Worm (Caenorhabditis elegans) whole organism, late embryonic: ENCODE results near the gene M03C11.9.

Source experiments
- C38D4.7 ChIP-seq: fragments of 200-800 bp; sonication (Bioruptor generic); optimal IDR thresholded peaks from 2 replicates; lab custom pipeline; 2018; ENCODE audit warnings: mild to moderate bottlenecking, missing genetic modification characterization, moderate library complexity, missing compliant biosample characterization
- F13H6.1 ChIP-seq: sonication (generic microtip); optimal IDR thresholded peaks from 2 replicates; lab custom pipeline; 2016; ENCODE audit warnings: missing genetic modification characterization, missing compliant biosample characterization
- K09A11.1 ChIP-seq: sonication (generic microtip); optimal IDR thresholded peaks from 2 replicates; lab custom pipeline; 2017; ENCODE audit warnings: antibody characterized with exemption, mild to moderate bottlenecking, missing genetic modification characterization, missing compliant biosample characterization; ENCODE audit not compliant: insufficient read depth
- Y22D7AL.16 ChIP-seq: sonication (generic microtip); optimal IDR thresholded peaks from 2 replicates; lab custom pipeline; 2016; ENCODE audit warnings: missing genetic modification characterization, missing compliant biosample characterization
- ama-1 ChIP-seq: fragments of 150-350 bp; optimal IDR thresholded peaks from 2 replicates; lab custom pipeline; 2014
- ceh-2 ChIP-seq: sonication (generic microtip); optimal IDR thresholded peaks from 2 replicates; lab custom pipeline; 2016; ENCODE audit warnings: missing genotype, missing genetic modification characterization, missing compliant biosample characterization
- ceh-22 ChIP-seq: sonication (generic microtip); optimal IDR thresholded peaks from 2 replicates; lab custom pipeline; 2017; ENCODE audit warnings: missing biosample characterization, missing genetic modification characterization
- ceh-45 ChIP-seq: fragments of 200-800 bp; sonication (Bioruptor generic); IDR thresholded peaks from 2 replicates; pipeline ENCODE4 v1.3.6; 2022; ENCODE audit warnings: missing genetic modification reagents, missing genetic modification characterization, missing compliant biosample characterization
- ceh-48 ChIP-seq: sonication (generic microtip); optimal IDR thresholded peaks from 2 replicates; lab custom pipeline; 2016; ENCODE audit warnings: missing genetic modification characterization, inconsistent platforms, missing compliant biosample characterization
- ceh-6 ChIP-seq: fragments of 200-800 bp; sonication (Bioruptor generic); optimal IDR thresholded peaks from 2 replicates; lab custom pipeline; 2018; ENCODE audit warnings: mild to moderate bottlenecking, missing genetic modification characterization, missing compliant biosample characterization
- ceh-9 ChIP-seq: sonication (generic microtip); optimal IDR thresholded peaks from 2 replicates; lab custom pipeline; 2016; ENCODE audit warnings: mild to moderate bottlenecking, missing genetic modification characterization, inconsistent platforms, missing compliant biosample characterization
- dve-1 ChIP-seq: sonication (generic microtip); optimal IDR thresholded peaks from 2 replicates; lab custom pipeline; 2017; ENCODE audit warnings: antibody characterized with exemption, mild to moderate bottlenecking, missing genetic modification characterization, missing compliant biosample characterization
- elt-2 ChIP-seq: sonication (generic microtip); optimal IDR thresholded peaks from 2 replicates; lab custom pipeline; 2016; ENCODE audit warnings: missing genetic modification reagents, missing genetic modification characterization, missing compliant biosample characterization
- elt-4 ChIP-seq: sonication (generic microtip); optimal IDR thresholded peaks from 2 replicates; lab custom pipeline; 2016; ENCODE audit warnings: missing genetic modification characterization, missing compliant biosample characterization
- ets-4 ChIP-seq: sonication (generic microtip); optimal IDR thresholded peaks from 2 replicates; lab custom pipeline; 2016; ENCODE audit warnings: missing genetic modification characterization, missing compliant biosample characterization
- eyg-1 ChIP-seq: sonication (generic microtip); optimal IDR thresholded peaks from 2 replicates; lab custom pipeline; 2016; ENCODE audit warnings: missing genotype, missing genetic modification characterization, missing compliant biosample characterization
- fax-1 ChIP-seq: sonication (generic microtip); optimal IDR thresholded peaks from 2 replicates; lab custom pipeline; 2016; ENCODE audit warnings: missing genotype, missing genetic modification characterization, missing compliant biosample characterization
- fkh-6 ChIP-seq: sonication (generic microtip); optimal IDR thresholded peaks from 2 replicates; lab custom pipeline; 2016; ENCODE audit warnings: missing genetic modification characterization, missing compliant biosample characterization
- hlh-13 ChIP-seq: fragments of 200-800 bp; sonication (Bioruptor generic); optimal IDR thresholded peaks from 2 replicates; lab custom pipeline; 2018; ENCODE audit warnings: mild to moderate bottlenecking, missing genetic modification characterization, missing compliant biosample characterization
- hlh-30 ChIP-seq: sonication (generic microtip); optimal IDR thresholded peaks from 2 replicates; lab custom pipeline; 2017; ENCODE audit warnings: antibody characterized with exemption, missing genetic modification characterization, missing compliant biosample characterization; ENCODE audit not compliant: insufficient read depth
- hlh-8 ChIP-seq: sonication (generic microtip); optimal IDR thresholded peaks from 2 replicates; lab custom pipeline; 2016; ENCODE audit warnings: missing genotype, missing genetic modification characterization, missing compliant biosample characterization
- lin-11 ChIP-seq: fragments of 200-800 bp; sonication (Bioruptor generic); optimal IDR thresholded peaks from 2 replicates; lab custom pipeline; 2018; ENCODE audit warnings: mild to moderate bottlenecking, missing genetic modification characterization, missing compliant biosample characterization
- nfya-1 ChIP-seq: sonication (generic microtip); optimal IDR thresholded peaks from 2 replicates; lab custom pipeline; 2017; ENCODE audit warnings: missing genetic modification characterization, mild to moderate bottlenecking, missing compliant biosample characterization, antibody characterized with exemption, moderate library complexity
- nhr-11 ChIP-seq: fragments of 150-350 bp; optimal IDR thresholded peaks from 2 replicates; lab custom pipeline; 2014; ENCODE audit warnings: missing biosample characterization, missing genetic modification characterization
- npax-4 ChIP-seq: sonication (generic microtip); optimal IDR thresholded peaks from 2 replicates; lab custom pipeline; 2016; ENCODE audit warnings: missing genetic modification characterization, missing compliant biosample characterization
- pag-3 ChIP-seq: sonication (generic microtip); optimal IDR thresholded peaks from 2 replicates; lab custom pipeline; 2016; ENCODE audit warnings: missing compliant biosample characterization, missing genetic modification characterization, borderline replicate concordance
- pat-9 ChIP-seq: fragments of 200-800 bp; sonication (Bioruptor generic); optimal IDR thresholded peaks from 2 replicates; lab custom pipeline; 2018; ENCODE audit warnings: mild to moderate bottlenecking, missing genetic modification characterization, moderate library complexity, missing compliant biosample characterization
- pha-4 ChIP-seq: fragments of 150-350 bp; optimal IDR thresholded peaks from 2 replicates; lab custom pipeline; 2018; ENCODE audit warnings: missing biosample characterization, missing genetic modification reagents, missing genetic modification characterization
- pros-1 ChIP-seq: fragments of 150-350 bp; optimal IDR thresholded peaks from 2 replicates; lab custom pipeline; 2014; ENCODE audit warnings: missing biosample characterization, missing genetic modification reagents, missing genetic modification characterization
- rnt-1 ChIP-seq: sonication (generic microtip); optimal IDR thresholded peaks from 2 replicates; lab custom pipeline; 2016; ENCODE audit warnings: missing genetic modification characterization, missing compliant biosample characterization
- sdc-2 ChIP-seq: sonication (generic microtip); optimal IDR thresholded peaks from 2 replicates; lab custom pipeline; 2016; ENCODE audit warnings: missing genotype, missing genetic modification characterization, missing compliant biosample characterization
- sox-4 ChIP-seq: sonication (generic microtip); optimal IDR thresholded peaks from 2 replicates; lab custom pipeline; 2017; ENCODE audit warnings: mild to moderate bottlenecking, missing genetic modification characterization, inconsistent platforms, missing compliant biosample characterization
- tbx-7 ChIP-seq: sonication (generic microtip); optimal IDR thresholded peaks from 2 replicates; lab custom pipeline; 2016; ENCODE audit warnings: missing genotype, missing genetic modification characterization, missing compliant biosample characterization
- ttx-3 ChIP-seq: sonication (generic microtip); optimal IDR thresholded peaks from 2 replicates; lab custom pipeline; 2016; ENCODE audit warnings: missing genetic modification reagents, missing genetic modification characterization, missing compliant biosample characterization
- unc-42 ChIP-seq: sonication (generic microtip); optimal IDR thresholded peaks from 2 replicates; lab custom pipeline; 2016; ENCODE audit warnings: missing genotype, missing genetic modification characterization, missing compliant biosample characterization
- unc-55 ChIP-seq: sonication (generic microtip); optimal IDR thresholded peaks from 2 replicates; lab custom pipeline; 2017; ENCODE audit warnings: missing biosample characterization, missing genetic modification reagents, missing genetic modification characterization

M03C11.9 gene

DNA sequence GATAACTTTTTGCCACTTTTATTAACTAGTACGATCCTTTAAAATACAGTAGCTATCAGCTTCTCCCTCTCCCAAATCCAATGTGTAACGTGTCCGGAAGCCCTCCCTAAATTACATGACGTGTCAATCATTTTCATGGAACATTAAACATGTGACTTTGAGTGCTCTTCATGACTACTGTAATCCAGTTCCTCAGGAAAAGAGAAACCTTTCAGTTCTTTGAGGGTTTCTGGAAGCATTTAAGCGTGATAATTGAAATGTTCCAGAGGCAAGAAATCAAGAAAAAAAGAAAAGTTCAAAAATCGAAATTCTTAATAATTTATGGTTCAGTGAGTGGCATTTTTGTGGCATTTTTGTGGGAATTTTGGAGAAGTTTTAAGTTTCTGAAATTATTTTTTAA is 28.6 kb downstream of the M03C11.9 start:
- no peak for TF ChIP-seq C38D4.7 (GFP tag; lab: Kevin White, UChicago)
- TF ChIP-seq unc-55 (GFP tag; lab: Kevin White, UChicago), result no peak

DNA sequence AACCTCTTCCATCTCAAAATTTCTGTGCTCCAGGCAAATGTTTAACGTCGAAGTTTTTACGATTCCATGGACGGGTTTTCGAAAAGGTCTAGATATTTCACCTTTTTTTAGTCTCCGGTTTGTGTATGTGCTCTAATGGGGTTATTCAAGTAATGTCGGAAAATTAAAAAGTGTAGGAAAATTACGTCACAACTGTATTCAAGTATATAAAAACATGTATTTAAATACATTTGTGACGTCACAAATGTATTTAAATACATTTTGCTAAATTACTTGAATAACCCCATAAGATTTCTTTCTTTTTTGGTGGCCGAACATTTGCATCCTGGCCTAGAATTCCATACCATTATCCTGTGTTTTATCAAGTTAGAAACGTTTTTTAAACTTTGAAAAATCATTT is 30.1 kb downstream of the M03C11.9 start:
- TF ChIP-seq nhr-11 (tag; lab: Kevin White, UChicago), result no peak
- TF ChIP-seq ceh-9 (tag; lab: Kevin White, UChicago), result no peak
- TF ChIP-seq fkh-6 (tag; lab: Kevin White, UChicago), result no peak
- TF ChIP-seq ceh-22, result no peak
- TF ChIP-seq elt-4 (tag; lab: Kevin White, UChicago), result no peak
- TF ChIP-seq dve-1 (tag; lab: Kevin White, UChicago), result no peak
- TF ChIP-seq sdc-2 (tag; lab: Kevin White, UChicago), result no peak
- no peak for TF ChIP-seq npax-4 (tag; lab: Kevin White, UChicago)
- TF ChIP-seq hlh-13, result no peak
- TF ChIP-seq Y22D7AL.16 (tag; lab: Kevin White, UChicago), result no peak
- TF ChIP-seq K09A11.1 (tag; lab: Kevin White, UChicago), result no peak
- no peak for TF ChIP-seq sox-4 (tag; lab: Kevin White, UChicago)
- TF ChIP-seq eyg-1 (tag; lab: Kevin White, UChicago), result no peak
- no peak for TF ChIP-seq F13H6.1 (tag; lab: Kevin White, UChicago)

DNA sequence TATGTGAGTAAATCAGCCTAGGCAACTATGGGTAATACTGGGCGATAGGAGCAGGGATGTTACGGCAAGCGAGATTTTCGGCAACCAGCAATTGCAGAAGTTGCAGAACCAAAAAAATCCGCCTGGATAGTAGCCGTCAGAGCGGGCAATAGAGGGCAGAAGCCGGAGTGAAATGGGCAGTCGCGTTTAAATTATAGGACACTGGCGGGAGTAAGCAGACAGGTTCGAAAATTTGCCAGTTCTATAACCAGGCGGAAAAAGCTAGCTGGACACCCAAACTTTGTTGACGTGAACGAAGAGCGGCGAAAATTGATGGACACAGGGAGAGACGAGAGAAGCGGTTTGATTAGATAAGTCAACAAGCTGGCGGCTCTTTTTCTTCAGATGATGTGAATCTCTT is 31.6 kb downstream of the M03C11.9 start:
- no peak for TF ChIP-seq ceh-6 (GFP tag; lab: Kevin White, UChicago)
- TF ChIP-seq pros-1 (tag; lab: Kevin White, UChicago), result no peak
- no peak for TF ChIP-seq F13H6.1 (tag; lab: Kevin White, UChicago)

DNA sequence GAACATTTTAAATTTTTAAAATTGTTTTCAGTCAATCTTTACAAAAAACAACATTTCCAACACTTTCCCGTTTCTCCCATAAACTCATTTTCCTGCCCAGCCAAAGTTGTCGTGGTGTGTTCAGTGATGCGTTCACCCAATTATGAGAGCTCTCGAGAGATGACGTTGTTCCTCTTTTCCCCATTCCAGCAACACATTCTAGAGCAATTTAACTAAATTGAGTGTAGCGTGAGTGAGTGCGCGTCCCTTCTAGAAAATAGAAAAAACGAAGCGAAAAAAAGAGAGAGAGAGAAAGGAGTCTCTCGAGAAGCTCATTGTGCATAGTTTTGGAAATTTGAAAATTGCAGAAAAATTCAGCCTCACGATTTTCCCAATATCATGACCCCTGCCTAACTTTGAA is 32.8 kb downstream of the M03C11.9 start:
- TF ChIP-seq rnt-1 (tag; lab: Kevin White, UChicago) (no peak), ceh-2 (no peak), tbx-7 (tag; lab: Kevin White, UChicago) (no peak), pros-1 (tag; lab: Kevin White, UChicago) (no peak), K09A11.1 (tag; lab: Kevin White, UChicago) (no peak), unc-42 (peak; percentile 21)

DNA sequence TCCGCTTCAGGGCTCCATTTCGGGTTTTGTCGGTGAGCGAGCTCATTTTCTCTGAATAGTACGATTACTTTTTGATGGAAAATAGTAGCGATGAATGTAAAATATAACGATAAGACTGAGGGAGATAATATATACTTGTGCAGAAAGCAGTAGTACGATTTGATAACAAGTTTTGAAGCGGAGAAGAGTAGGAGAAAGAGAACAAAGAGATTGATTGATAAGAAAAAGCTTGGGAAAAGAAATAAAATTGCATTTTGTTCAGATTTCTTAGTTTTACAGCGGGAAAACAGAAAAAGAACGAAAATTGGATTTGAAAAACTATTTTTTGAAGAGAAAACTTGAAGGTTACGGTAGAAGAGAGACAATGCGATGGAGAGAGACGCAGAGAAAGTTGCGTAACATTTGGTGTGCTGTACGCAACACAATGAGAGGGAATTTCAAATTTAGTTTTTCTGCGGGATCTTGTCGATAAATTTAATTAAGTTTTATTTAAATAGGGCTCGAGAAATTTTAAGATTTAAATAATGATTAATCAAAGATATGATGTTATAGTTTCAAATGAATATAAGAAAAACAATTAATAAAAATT is 33.8 kb downstream of the M03C11.9 start, which contains the start of gene umps-1:
Gene umps-1, minus strand, starts transcription at position 51 of the 589 bp plus-strand sequence.
- no peak for TF ChIP-seq ets-4
- TF ChIP-seq elt-2 (tag; lab: Kevin White, UChicago), result peak; percentile 5

DNA sequence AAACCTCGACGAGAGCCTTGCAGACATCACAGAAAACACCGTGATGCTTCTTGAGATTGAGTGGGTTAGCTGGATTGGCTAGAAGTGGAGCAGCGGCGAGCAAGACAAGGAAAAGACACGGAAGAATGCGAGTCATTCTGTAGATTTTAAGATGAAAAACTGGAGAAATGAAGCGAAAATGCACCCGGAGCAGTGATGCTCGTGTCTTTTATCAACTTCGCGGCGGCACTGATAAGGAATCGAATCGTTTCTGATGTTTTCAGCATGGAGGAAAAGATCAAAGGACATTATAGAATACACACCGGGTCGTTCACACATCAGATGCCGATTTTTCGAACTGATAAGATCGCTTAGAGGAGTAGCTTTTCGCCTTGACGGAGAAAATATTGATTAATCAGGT is 36.1 kb downstream of the M03C11.9 start, which contains the start of gene spp-1:
Gene spp-1, minus strand, starts transcription at position 287 of the 400 bp plus-strand sequence.
- no peak for TF ChIP-seq npax-4 (tag; lab: Kevin White, UChicago)
- TF ChIP-seq ttx-3 (tag; lab: Kevin White, UChicago), result no peak

DNA sequence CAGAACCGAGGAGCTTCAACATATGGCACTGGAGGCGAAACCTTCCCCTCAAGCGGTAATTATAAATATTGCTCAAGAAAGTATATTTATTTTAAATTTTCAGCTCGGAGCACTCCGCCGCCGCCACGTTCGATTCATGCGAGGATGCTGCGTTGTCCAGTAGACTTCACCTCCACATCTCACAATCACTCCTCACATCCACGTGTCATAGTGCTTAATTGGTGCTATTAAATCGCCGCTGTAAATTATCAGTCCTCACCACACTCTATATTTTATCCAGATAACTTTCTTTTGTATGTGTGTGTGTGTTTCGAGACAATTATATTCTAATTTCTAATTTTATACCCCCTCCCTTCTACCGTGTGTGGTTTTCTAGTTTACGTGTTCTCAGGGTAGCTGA is 36.9 kb downstream of the M03C11.9 start:
- TF ChIP-seq fax-1 (tag; lab: Kevin White, UChicago), result no peak
- no peak for TF ChIP-seq C38D4.7 (GFP tag; lab: Kevin White, UChicago)
- TF ChIP-seq hlh-8 (tag; lab: Kevin White, UChicago), result no peak

DNA sequence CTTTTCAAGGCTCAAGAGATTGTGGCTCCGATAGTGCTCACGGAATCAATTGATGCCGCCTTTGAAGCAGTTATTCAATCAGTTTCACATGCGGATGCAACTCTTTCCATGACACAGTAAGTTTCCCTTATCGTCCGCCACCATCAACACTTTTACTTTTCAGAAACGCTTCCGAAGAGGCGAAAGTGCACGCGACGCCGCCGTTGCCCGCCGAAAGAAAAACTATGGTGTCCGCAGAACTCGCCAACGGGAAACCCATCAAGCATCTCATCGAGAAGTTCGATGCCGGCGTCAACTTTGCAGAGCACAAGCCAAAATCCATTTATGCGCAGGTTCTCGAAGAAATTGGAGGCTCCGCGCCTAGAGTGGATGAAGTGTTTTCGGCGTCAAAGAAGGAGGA is 38.1 kb downstream of the M03C11.9 start:
- no peak for TF ChIP-seq ceh-22
- TF ChIP-seq fax-1 (tag; lab: Kevin White, UChicago), result no peak
- TF ChIP-seq ets-4, result no peak
- TF ChIP-seq ceh-48 (tag; lab: Kevin White, UChicago), result no peak
- TF ChIP-seq ceh-6 (GFP tag; lab: Kevin White, UChicago), result no peak
- TF ChIP-seq rnt-1 (tag; lab: Kevin White, UChicago), result no peak
- TF ChIP-seq eyg-1 (tag; lab: Kevin White, UChicago), result no peak
- TF ChIP-seq nfya-1 (tag; lab: Kevin White, UChicago), result no peak
- no peak for TF ChIP-seq hlh-30 (tag; lab: Kevin White, UChicago)
- no peak for TF ChIP-seq pag-3 (tag; lab: Kevin White, UChicago)
- no peak for TF ChIP-seq pha-4 (tag; lab: Kevin White, UChicago)
- TF ChIP-seq ama-1 (lab: Kevin White, UChicago), result no peak
- TF ChIP-seq ceh-45 (GFP tag; lab: Robert Waterston, UW), result no peak
- no peak for TF ChIP-seq dve-1 (tag; lab: Kevin White, UChicago)
- no peak for TF ChIP-seq lin-11
- TF ChIP-seq pat-9 (tag; lab: Kevin White, UChicago), result no peak
